Worm (Caenorhabditis elegans): ENCODE data around the gene Y57G11C.52.

The Y57G11C.52 gene

DNA sequence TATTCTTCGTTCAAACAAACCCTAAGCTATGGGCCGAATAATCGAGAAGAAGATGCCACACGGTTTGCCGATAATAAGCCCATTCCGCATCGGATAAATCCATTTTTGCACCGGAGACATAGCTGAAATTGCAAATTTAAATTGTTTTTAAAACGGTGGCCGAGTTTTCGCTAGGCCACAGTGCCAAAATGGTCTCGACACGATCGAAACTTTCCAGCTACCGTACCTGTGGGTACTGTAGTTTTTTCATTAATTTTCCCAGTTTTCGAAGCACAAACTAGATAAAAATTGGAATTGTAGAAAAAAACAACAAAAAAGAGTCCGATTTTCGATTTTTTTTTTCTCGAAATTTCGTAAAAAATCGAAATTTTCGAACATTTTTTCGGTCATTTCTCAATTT lies 25.6 kb upstream of the Y57G11C.52 start:
- TF ChIP-seq ztf-22 (GFP tag; optimal IDR thresholded peaks at IDR 0.05), result no peak
- peak; percentile 37 for TF ChIP-seq F33H1.4 (GFP tag; IDR thresholded peaks at IDR 0.05)
- TF ChIP-seq zfh-2 (GFP tag; conservative IDR thresholded peaks at IDR 0.05), result no peak
- no peak for TF ChIP-seq lin-54 (GFP tag; optimal IDR thresholded peaks at IDR 0.05)
- TF ChIP-seq F10E7.11 (tag; optimal IDR thresholded peaks at IDR 0.05), result no peak
- no peak for TF ChIP-seq F22D6.2 (tag; optimal IDR thresholded peaks at IDR 0.05)
- TF ChIP-seq nfyb-1 (GFP tag; IDR thresholded peaks at IDR 0.05), result no peak
- no peak for TF ChIP-seq lir-1 (GFP tag; conservative IDR thresholded peaks at IDR 0.05)
- TF ChIP-seq snpc-1.1 (tag; optimal IDR thresholded peaks at IDR 0.05; ENCODE audit: insufficient read depth), result no peak
- TF ChIP-seq nhr-80 (tag; optimal IDR thresholded peaks at IDR 0.05), result no peak
- no peak for TF ChIP-seq nfya-1 (tag; optimal IDR thresholded peaks at IDR 0.05; ENCODE audit: borderline replicate concordance, insufficient read depth)
- no peak for TF ChIP-seq aptf-3 (GFP tag; IDR thresholded peaks at IDR 0.05)
- TF ChIP-seq lsl-1 (GFP tag; optimal IDR thresholded peaks at IDR 0.05), result peak; percentile 60
- no peak for TF ChIP-seq cebp-1 (GFP tag; IDR thresholded peaks at IDR 0.05)
- no peak for TF ChIP-seq cebp-1 (tag; optimal IDR thresholded peaks at IDR 0.05)
- no peak for TF ChIP-seq Y79H2A.3 (GFP tag; conservative IDR thresholded peaks at IDR 0.05)
- no peak for TF ChIP-seq zim-3 (tag; optimal IDR thresholded peaks at IDR 0.05)
- TF ChIP-seq lin-40 (tag; optimal IDR thresholded peaks at IDR 0.05), result no peak
- no peak for TF ChIP-seq mel-28 (tag; optimal IDR thresholded peaks at IDR 0.05; ENCODE audit: borderline replicate concordance)
- no peak for TF ChIP-seq nhr-90 (tag; optimal IDR thresholded peaks at IDR 0.05)
- TF ChIP-seq D2030.7 (GFP tag; IDR thresholded peaks at IDR 0.05), result no peak
- TF ChIP-seq attf-6 (GFP tag; IDR thresholded peaks at IDR 0.05), result 0 out of 2 replicates have a peak, but pooled peaks have one; percentile 44
- TF ChIP-seq Y95B8A.8 (GFP tag; IDR thresholded peaks at IDR 0.05), result no peak
- TF ChIP-seq F39B2.1 (GFP tag; IDR thresholded peaks at IDR 0.05), result no peak
- TF ChIP-seq snpc-1.3 (tag; optimal IDR thresholded peaks at IDR 0.05; ENCODE audit: insufficient read depth), result no peak
- no peak for TF ChIP-seq sea-2 (GFP tag; IDR thresholded peaks at IDR 0.05)
- TF ChIP-seq C17E4.6 (GFP tag; IDR thresholded peaks at IDR 0.05), result no peak
- no peak for TF ChIP-seq nfya-2 (GFP tag; IDR thresholded peaks at IDR 0.05)
- TF ChIP-seq F57C9.4 (tag; optimal IDR thresholded peaks at IDR 0.05), result no peak
- TF ChIP-seq bed-2 (GFP tag; IDR thresholded peaks at IDR 0.05), result no peak
- no peak for TF ChIP-seq Y56A3A.18 (GFP tag; IDR thresholded peaks at IDR 0.05)
- TF ChIP-seq tlf-1 (GFP tag; optimal IDR thresholded peaks at IDR 0.05), result no peak
- TF ChIP-seq F52B5.7 (tag; optimal IDR thresholded peaks at IDR 0.05), result no peak
- TF ChIP-seq snpc-4 (GFP tag; optimal IDR thresholded peaks at IDR 0.05), result no peak
- TF ChIP-seq snpc-4 (tag; optimal IDR thresholded peaks at IDR 0.05), result peak in 1 of 4 experiments; percentile 61
- TF ChIP-seq die-1 (tag; optimal IDR thresholded peaks at IDR 0.05), result no peak
- no peak for TF ChIP-seq B0261.1 (tag; optimal IDR thresholded peaks at IDR 0.05)
- no peak for TF ChIP-seq ztf-28 (GFP tag; IDR thresholded peaks at IDR 0.05)

DNA sequence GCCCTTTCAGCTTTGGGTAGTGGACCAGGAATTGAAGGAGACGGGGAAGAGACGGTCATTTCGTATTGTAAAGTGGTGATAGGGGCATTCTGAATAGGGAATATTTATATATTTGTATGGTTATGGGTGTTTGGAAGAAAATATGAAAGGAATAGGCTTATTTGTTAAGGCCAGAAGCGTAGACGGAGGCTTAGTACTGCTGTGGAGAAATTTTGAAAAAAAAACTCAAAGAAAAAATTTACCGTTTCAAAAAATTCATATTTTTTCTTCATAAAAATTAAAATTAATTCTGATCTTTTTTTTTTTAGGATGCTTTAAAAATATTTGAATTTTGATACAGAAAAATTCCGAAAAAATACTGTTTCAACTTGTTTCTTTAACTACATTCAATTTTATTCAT lies 24.8 kb upstream of the Y57G11C.52 start, which contains the start of gene hhat-2:
TSS of gene hhat-2 (minus strand) at position 101 of the 400 bp plus-strand sequence.
- no peak for TF ChIP-seq snpc-1.3 (tag; optimal IDR thresholded peaks at IDR 0.05; ENCODE audit: insufficient read depth)
- TF ChIP-seq nhr-179 (tag; optimal IDR thresholded peaks at IDR 0.05), result no peak
- no peak for TF ChIP-seq B0261.1 (tag; optimal IDR thresholded peaks at IDR 0.05)
- no peak for TF ChIP-seq F55B11.4 (tag; optimal IDR thresholded peaks at IDR 0.05; ENCODE audit: borderline replicate concordance, insufficient read depth)
- TF ChIP-seq let-607 (tag; optimal IDR thresholded peaks at IDR 0.05), result no peak
- TF ChIP-seq pha-4 (tag; optimal IDR thresholded peaks at IDR 0.05), result no peak
- TF ChIP-seq lir-1 (GFP tag; conservative IDR thresholded peaks at IDR 0.05), result no peak

Measured in whole organism, young adult.